Worm (Caenorhabditis elegans): ENCODE results near the gene nkat-3.

Gene nkat-3

DNA sequence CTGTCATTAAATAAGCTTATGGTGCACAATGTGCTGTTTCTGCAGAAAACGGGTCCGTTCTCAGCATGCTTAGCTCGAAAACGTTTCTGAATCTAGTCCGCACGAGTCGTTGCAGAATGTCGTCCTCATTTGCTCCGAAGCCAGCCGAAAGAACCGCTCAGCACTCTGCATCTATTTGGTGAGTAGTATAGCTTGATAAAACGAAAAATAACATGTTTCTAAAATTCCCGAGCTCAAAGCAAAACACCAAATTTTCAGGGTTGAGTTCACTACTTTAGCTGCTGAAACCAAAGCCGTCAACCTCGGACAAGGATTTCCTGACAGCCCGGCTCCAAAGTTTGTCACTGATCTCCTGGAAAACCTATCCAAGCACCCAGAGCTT is at the start of gene nkat-3:
TSS of gene nkat-3 (plus strand) at position 46 of the 382 bp plus-strand sequence.
- TF ChIP-seq snpc-3.4 (tag; optimal IDR thresholded peaks at IDR 0.05): no peak
- no peak for TF ChIP-seq nfya-2 (GFP tag; IDR thresholded peaks at IDR 0.05)
- TF ChIP-seq let-607 (tag; optimal IDR thresholded peaks at IDR 0.05): no peak
- TF ChIP-seq K11D2.4 (GFP tag; IDR thresholded peaks at IDR 0.05): no peak
- no peak for TF ChIP-seq ztf-6 (GFP tag; IDR thresholded peaks at IDR 0.05)
- no peak for TF ChIP-seq mcd-1 (GFP tag; IDR thresholded peaks at IDR 0.05)
- TF ChIP-seq ceh-79 (tag; optimal IDR thresholded peaks at IDR 0.05): no peak
- TF ChIP-seq hmg-20 (GFP tag; IDR thresholded peaks at IDR 0.05): no peak
- TF ChIP-seq bed-1 (GFP tag; IDR thresholded peaks at IDR 0.05): no peak
- no peak for TF ChIP-seq madf-8 (GFP tag; conservative IDR thresholded peaks at IDR 0.05)
- TF ChIP-seq F37B4.10 (GFP tag; IDR thresholded peaks at IDR 0.05): no peak
- no peak for TF ChIP-seq madf-6 (GFP tag; IDR thresholded peaks at IDR 0.05)
- TF ChIP-seq mxl-1 (tag; optimal IDR thresholded peaks at IDR 0.05): no peak

- TF ChIP-seq attf-5 (GFP tag; optimal IDR thresholded peaks at IDR 0.05): no peak
- 0 out of 2 replicates have a peak, but pooled peaks have one; percentile 28 for TF ChIP-seq zfh-2 (GFP tag; conservative IDR thresholded peaks at IDR 0.05)
- TF ChIP-seq hmg-1.2 (GFP tag; IDR thresholded peaks at IDR 0.05): peak; percentile 22; the same call in 1 of the 2 replicates
- peak; percentile 6 for TF ChIP-seq snpc-4 (GFP tag; optimal IDR thresholded peaks at IDR 0.05)
- TF ChIP-seq snpc-4 (tag; optimal IDR thresholded peaks at IDR 0.05): peak in 3 of 4 experiments; percentile 38 to 90 (median 77)
- peak; percentile 62 for TF ChIP-seq sdz-38 (tag; optimal IDR thresholded peaks at IDR 0.05)
- TF ChIP-seq B0261.1 (tag; optimal IDR thresholded peaks at IDR 0.05): no peak
- TF ChIP-seq snpc-1.1 (tag; optimal IDR thresholded peaks at IDR 0.05; ENCODE audit: insufficient read depth): peak; percentile 22
These were observed 48.9 kb upstream of the nkat-3 start for ce11 chrX:15392672-15393071.

DNA sequence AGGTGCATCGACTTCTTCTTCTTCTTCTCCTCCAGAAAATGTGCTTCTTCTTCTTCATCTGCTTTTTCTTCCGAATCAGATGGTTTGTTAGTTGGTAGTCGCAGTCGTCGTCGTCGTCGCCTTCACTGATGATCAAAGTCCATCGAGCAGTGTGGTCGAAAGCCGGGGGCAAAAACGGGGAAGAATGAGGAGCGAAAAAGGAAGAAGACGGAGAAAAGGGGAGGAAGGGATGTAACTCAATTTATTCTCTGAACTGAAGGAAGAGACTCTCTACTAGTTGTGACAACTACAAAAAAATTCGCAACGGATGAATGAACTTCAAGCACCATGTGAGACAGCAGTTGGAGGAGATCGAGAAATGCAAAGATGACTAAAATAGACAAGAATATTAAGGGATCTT is 45.8 kb upstream of the nkat-3 start:
- TF ChIP-seq ztf-6 (GFP tag; IDR thresholded peaks at IDR 0.05) (no peak), aptf-2 (GFP tag; conservative IDR thresholded peaks at IDR 0.05) (no peak), K12H6.12 (tag; optimal IDR thresholded peaks at IDR 0.05) (peak; percentile 27), somi-1 (GFP tag; optimal IDR thresholded peaks at IDR 0.05) (peak; percentile 51), sdz-38 (tag; optimal IDR thresholded peaks at IDR 0.05) (peak; percentile 67), zfh-2 (GFP tag; conservative IDR thresholded peaks at IDR 0.05) (peak; percentile 68), cebp-2 (GFP tag; IDR thresholded peaks at IDR 0.05) (no peak), madf-8 (GFP tag; conservative IDR thresholded peaks at IDR 0.05) (no peak), ama-1 (optimal IDR thresholded peaks at IDR 0.05) (no peak), ama-1 (GFP tag; optimal IDR thresholded peaks at IDR 0.05) (no peak), ceh-27 (GFP tag; optimal IDR thresholded peaks at IDR 0.05) (no peak)

DNA sequence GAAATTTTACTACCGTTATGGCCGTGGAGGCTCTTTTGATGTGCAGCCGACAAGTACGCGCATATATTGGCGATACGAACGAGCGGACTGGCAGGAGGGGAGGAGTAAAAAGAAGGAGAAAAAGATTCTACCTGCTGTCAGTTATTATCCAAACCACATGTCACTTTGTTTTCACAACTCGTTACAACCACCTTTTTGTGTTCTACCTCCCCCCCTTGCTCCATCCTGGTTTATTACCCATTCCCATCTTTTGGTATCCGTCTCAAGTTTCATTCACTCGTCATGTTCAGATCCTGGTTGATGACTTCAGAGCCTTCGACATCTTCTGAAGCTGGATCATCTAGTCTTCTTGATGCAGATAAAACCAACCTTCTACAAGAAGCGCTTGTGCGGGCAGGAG is 33.9 kb upstream of the nkat-3 start, which contains the start of gene psa-3:
TSS of gene psa-3 (plus strand) at position 301 of the 400 bp plus-strand sequence.
- TF ChIP-seq tbp1 (GFP tag; optimal IDR thresholded peaks at IDR 0.05) (no peak), Y95B8A.8 (GFP tag; IDR thresholded peaks at IDR 0.05) (no peak), zfh-2 (GFP tag; conservative IDR thresholded peaks at IDR 0.05) (0 out of 2 replicates have a peak, but pooled peaks have one; percentile 16), tbx-9 (tag; optimal IDR thresholded peaks at IDR 0.05; ENCODE audit: borderline replicate concordance) (no peak), ZK185.1 (tag; optimal IDR thresholded peaks at IDR 0.05; ENCODE audit: poor library complexity, severe bottlenecking) (no peak), D2030.7 (GFP tag; IDR thresholded peaks at IDR 0.05) (no peak), hlh-12 (tag; optimal IDR thresholded peaks at IDR 0.05) (no peak), snpc-1.3 (tag; optimal IDR thresholded peaks at IDR 0.05; ENCODE audit: insufficient read depth) (no peak), B0336.3 (GFP tag; IDR thresholded peaks at IDR 0.05) (no peak)
